Worm (Caenorhabditis elegans): ENCODE measurements around the gene B0495.9.

ce11 chrII:7697156-7697555, 11.4 kb downstream of the B0495.9 start:
- TF ChIP-seq B0310.2 (tag; optimal IDR thresholded peaks at IDR 0.05) (no peak), ama-1 (optimal IDR thresholded peaks at IDR 0.05) (no peak)
